Worm (Caenorhabditis elegans): ENCODE measurements around the gene gars-1.

- TF ChIP-seq unc-62 (GFP tag; optimal IDR thresholded peaks at IDR 0.05), result no peak
- no peak for TF ChIP-seq mdl-1 (tag; optimal IDR thresholded peaks at IDR 0.05)
- no peak for TF ChIP-seq elt-1 (tag; optimal IDR thresholded peaks at IDR 0.05)
- TF ChIP-seq snpc-4 (tag; optimal IDR thresholded peaks at IDR 0.05), result no peak
- no peak for TF ChIP-seq F13H6.1 (tag; optimal IDR thresholded peaks at IDR 0.05)
- TF ChIP-seq nhr-77 (tag; optimal IDR thresholded peaks at IDR 0.05), result no peak
- no peak for TF ChIP-seq dmd-4 (tag; optimal IDR thresholded peaks at IDR 0.05)
- no peak for TF ChIP-seq lin-39 (tag; optimal IDR thresholded peaks at IDR 0.05)
These were observed 24.4 kb downstream of the gars-1 start for ce11 chrIII:5138940-5139533.

All from whole organism, L2 larva.